Fruit fly (Drosophila melanogaster) whole organism, prepupa: ENCODE data around the gene CG13114.

Source experiments
- CG10669 ChIP-seq: fragments of 200-800 bp; sonication (Bioruptor generic); optimal IDR thresholded peaks from 3 replicates; lab custom pipeline; 2018; ENCODE audit warnings: missing biosample characterization, mild to moderate bottlenecking, missing genetic modification characterization, moderate library complexity
- CG15336 ChIP-seq: fragments of 200-800 bp; sonication (Bioruptor generic); IDR thresholded peaks from 2 replicates; pipeline ENCODE4 v1.3.6; 2022; ENCODE audit warnings: missing biosample characterization, missing genetic modification characterization
- CG16779 ChIP-seq: fragments of 200-800 bp; sonication (Bioruptor generic); optimal IDR thresholded peaks from 3 replicates; lab custom pipeline; 2017; ENCODE audit warnings: missing biosample characterization, mild to moderate bottlenecking, missing genetic modification characterization
- CG4318 ChIP-seq: fragments of 200-800 bp; sonication (Bioruptor generic); optimal IDR thresholded peaks from 3 replicates; lab custom pipeline; 2017; ENCODE audit warnings: missing biosample characterization, mild to moderate bottlenecking, missing genetic modification characterization
- CG6163 ChIP-seq: fragments of 200-800 bp; sonication (Bioruptor generic); IDR thresholded peaks from 3 replicates; pipeline ENCODE4 v1.3.6; 2022; ENCODE audit warnings: missing biosample characterization, missing genetic modification characterization
- CG6854 ChIP-seq: fragments of 200-800 bp; sonication (Bioruptor generic); optimal IDR thresholded peaks from 2 replicates; lab custom pipeline; 2017; ENCODE audit warnings: missing biosample characterization, mild to moderate bottlenecking, missing genetic modification characterization
- CG8119 ChIP-seq: fragments of 200-800 bp; sonication (Bioruptor generic); IDR thresholded peaks from 3 replicates; pipeline ENCODE4 v1.3.6; 2022; ENCODE audit warnings: missing biosample characterization, missing genetic modification characterization
- CG8319 ChIP-seq: fragments of 200-800 bp; sonication (Bioruptor generic); optimal IDR thresholded peaks from 3 replicates; lab custom pipeline; 2016; ENCODE audit warnings: missing biosample characterization, missing genetic modification characterization
- Eip78C ChIP-seq: fragments of 200-800 bp; sonication (Bioruptor generic); peaks from one replicate; lab custom pipeline; 2016; ENCODE audit warnings: missing biosample characterization, missing genetic modification characterization
- Gug ChIP-seq: fragments of 200-800 bp; sonication (Bioruptor generic); IDR thresholded peaks from 2 replicates; pipeline ENCODE4 v1.3.6; 2022; ENCODE audit warnings: missing biosample characterization, missing genetic modification characterization
- dsx ChIP-seq: fragments of 200-800 bp; optimal IDR thresholded peaks from 3 replicates; lab custom pipeline; 2019; ENCODE audit warnings: missing biosample characterization, mild to moderate bottlenecking, missing genetic modification characterization, moderate library complexity; ENCODE audit not compliant: poor library complexity, severe bottlenecking
- pdm3 ChIP-seq: fragments of 200-800 bp; sonication (Bioruptor generic); optimal IDR thresholded peaks from 3 replicates; lab custom pipeline; 2016; ENCODE audit warnings: missing biosample characterization, missing genetic modification characterization
- ss ChIP-seq, 2 experiments: fragments of 200-800 bp; sonication (Bioruptor generic); optimal IDR thresholded peaks; 2 replicates in 1 of 2; 3 replicates in 1 of 2; lab custom pipeline; 2017 to 2018; ENCODE audit warnings: mild to moderate bottlenecking in 2 of 2, missing biosample characterization in 2 of 2, missing genetic modification characterization in 2 of 2, moderate library complexity in 1 of 2

dm6 chr2L:9594625-9595300, 49.2 kb downstream of the CG13114 start:
- TF ChIP-seq pdm3 (GFP tag; lab: Kevin White, UChicago) (no peak), CG8119 (no peak), Gug (GFP tag; lab: Robert Waterston, UW) (no peak), ss (GFP tag; optimal IDR thresholded peaks at IDR 0.05; lab: Kevin White, UChicago) (no peak), CG16779 (tag; lab: Kevin White, UChicago) (no peak), Eip78C (GFP tag; lab: Kevin White, UChicago) (no peak), CG4318 (GFP tag; lab: Kevin White, UChicago) (no peak), dsx (no peak), CG6163 (no peak), CG10669 (GFP tag; lab: Kevin White, UChicago) (no peak), CG8319 (GFP tag; lab: Kevin White, UChicago) (no peak), CG6854 (GFP tag; lab: Kevin White, UChicago) (no peak), CG15336 (GFP tag; lab: Robert Waterston, UW) (no peak)
